Fruit fly (Drosophila melanogaster) S2 (cell line): ENCODE results near the gene CG32440.

ENCODE experiments used
- CG8478 ChIP-seq: fragments of >200 bp; optimal IDR thresholded peaks from 2 replicates; lab custom pipeline; 2018
- CTCF ChIP-seq, 2 experiments: fragments of >200 bp; optimal IDR thresholded peaks; 2 replicates each; lab custom pipeline; 2018

Gene CG32440

dm6 chr3L:21348983-21349432 is 11.0 kb upstream of the CG32440 start, which contains the start of gene ebd2:
Gene ebd2, minus strand, starts transcription at chr3L:21349288.
- no peak for TF ChIP-seq CG8478 (lab: Kevin White, UChicago)
- no peak for TF ChIP-seq CTCF (optimal IDR thresholded peaks at IDR 0.05; lab: Kevin White, UChicago)

- no peak for TF ChIP-seq CG8478 (lab: Kevin White, UChicago)
- no peak for TF ChIP-seq CTCF (optimal IDR thresholded peaks at IDR 0.05; lab: Kevin White, UChicago)
Observed at dm6 chr3L:21356395-21356794, 3.6 kb upstream of the CG32440 start, which contains the start of gene CG12971. Gene CG12971, minus strand, starts transcription at chr3L:21356495.

- TF ChIP-seq CTCF (optimal IDR thresholded peaks at IDR 0.05; lab: Kevin White, UChicago) = no peak
- no peak for TF ChIP-seq CG8478 (lab: Kevin White, UChicago)
Observed at dm6 chr3L:21357383-21357782, 2.6 kb upstream of the CG32440 start, which contains the start of gene CG32437. Gene CG32437, plus strand, starts transcription at chr3L:21357683.

- TF ChIP-seq CTCF (optimal IDR thresholded peaks at IDR 0.05; lab: Kevin White, UChicago) (no peak), CG8478 (lab: Kevin White, UChicago) (no peak)
Observed at dm6 chr3L:21363926-21364537, 4.1 kb downstream of the CG32440 start.

- TF ChIP-seq CTCF (optimal IDR thresholded peaks at IDR 0.05; lab: Kevin White, UChicago) (no peak), CG8478 (lab: Kevin White, UChicago) (no peak)
Observed at dm6 chr3L:21371230-21371629, 11.3 kb downstream of the CG32440 start.

- TF ChIP-seq CTCF (optimal IDR thresholded peaks at IDR 0.05; lab: Kevin White, UChicago) (no peak), CG8478 (lab: Kevin White, UChicago) (no peak)
Observed at dm6 chr3L:21380126-21380525, 20.1 kb downstream of the CG32440 start.

- TF ChIP-seq CG8478 (lab: Kevin White, UChicago) (no peak), CTCF (optimal IDR thresholded peaks at IDR 0.05; lab: Kevin White, UChicago) (no peak)
Observed at dm6 chr3L:21380581-21381175, 20.7 kb downstream of the CG32440 start.

dm6 chr3L:21381746-21382145 is 21.8 kb downstream of the CG32440 start:
- TF ChIP-seq CG8478 (lab: Kevin White, UChicago) = no peak
- no peak for TF ChIP-seq CTCF (optimal IDR thresholded peaks at IDR 0.05; lab: Kevin White, UChicago)

DNA sequence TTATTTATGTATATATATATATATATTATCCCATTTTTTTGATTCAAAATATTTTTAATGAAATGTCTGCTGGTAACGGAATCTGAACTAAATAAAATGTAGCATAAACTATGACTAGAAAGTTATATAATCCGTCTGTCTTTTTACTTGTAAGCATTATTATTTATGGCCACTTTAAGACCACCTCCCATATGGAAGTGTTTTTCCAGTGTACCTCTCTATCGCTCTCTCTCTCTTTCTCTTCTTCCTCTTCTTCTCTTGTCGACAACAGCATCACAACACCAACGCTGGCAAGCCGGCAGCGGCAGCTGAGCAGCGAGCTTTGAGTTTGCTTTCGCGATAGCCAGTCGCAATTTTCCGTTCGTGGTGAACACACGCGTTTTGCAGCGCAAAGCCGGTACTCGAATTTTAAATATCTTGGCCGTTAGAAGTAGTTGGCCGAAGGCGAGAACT is 22.2 kb downstream of the CG32440 start, which contains the start of gene rgn:
Gene rgn, plus strand, starts transcription at position 344 of the 453 bp plus-strand sequence.
- TF ChIP-seq CG8478 (lab: Kevin White, UChicago) (no peak), CTCF (optimal IDR thresholded peaks at IDR 0.05; lab: Kevin White, UChicago) (no peak)

- TF ChIP-seq CG8478 (lab: Kevin White, UChicago) = no peak
- no peak for TF ChIP-seq CTCF (optimal IDR thresholded peaks at IDR 0.05; lab: Kevin White, UChicago)
Observed at dm6 chr3L:21383440-21383839, 23.5 kb downstream of the CG32440 start.

dm6 chr3L:21385699-21386098 is 25.7 kb downstream of the CG32440 start:
- no peak for TF ChIP-seq CTCF (optimal IDR thresholded peaks at IDR 0.05; lab: Kevin White, UChicago)
- TF ChIP-seq CG8478 (lab: Kevin White, UChicago) = no peak

dm6 chr3L:21386917-21387316 is 26.9 kb downstream of the CG32440 start:
- TF ChIP-seq CG8478 (lab: Kevin White, UChicago) (no peak), CTCF (optimal IDR thresholded peaks at IDR 0.05; lab: Kevin White, UChicago) (no peak)

dm6 chr3L:21388824-21389223 is 28.8 kb downstream of the CG32440 start:
- no peak for TF ChIP-seq CTCF (optimal IDR thresholded peaks at IDR 0.05; lab: Kevin White, UChicago)
- no peak for TF ChIP-seq CG8478 (lab: Kevin White, UChicago)

dm6 chr3L:21389758-21390157 is 29.8 kb downstream of the CG32440 start:
- TF ChIP-seq CG8478 (lab: Kevin White, UChicago) = no peak
- TF ChIP-seq CTCF (optimal IDR thresholded peaks at IDR 0.05; lab: Kevin White, UChicago) = no peak

- TF ChIP-seq CG8478 (lab: Kevin White, UChicago) (no peak), CTCF (optimal IDR thresholded peaks at IDR 0.05; lab: Kevin White, UChicago) (no peak)
Observed at dm6 chr3L:21390431-21390830, 30.5 kb downstream of the CG32440 start.
